Worm (Caenorhabditis elegans) whole organism, L1 larva: Measurements from ENCODE around the gene T02H6.4.

Experiments used
- aha-1 ChIP-seq: fragments of 150-350 bp; optimal IDR thresholded peaks from 2 replicates; lab custom pipeline; 2014; ENCODE audit warnings: missing biosample characterization, missing genetic modification characterization
- egl-27 ChIP-seq, 2 experiments: fragments of 150-350 bp in 1 of 2; sonication (generic microtip); optimal IDR thresholded peaks; 3 replicates each; lab custom pipeline; 2017 to 2018; ENCODE audit warnings: missing biosample characterization in 2 of 2, missing genetic modification characterization in 2 of 2, missing genetic modification reagents in 2 of 2
- nhr-47 ChIP-seq: sonication (generic microtip); optimal IDR thresholded peaks from 2 replicates; lab custom pipeline; 2016; ENCODE audit warnings: mild to moderate bottlenecking, missing genetic modification characterization, moderate library complexity, missing compliant biosample characterization
- nhr-85 ChIP-seq: sonication (generic microtip); peaks from one replicate; lab custom pipeline; 2016; ENCODE audit warnings: missing genetic modification characterization, inconsistent platforms, missing compliant biosample characterization
- swsn-7 ChIP-seq: sonication (generic microtip); optimal IDR thresholded peaks from 2 replicates; lab custom pipeline; 2016; ENCODE audit warnings: missing genetic modification characterization, missing compliant biosample characterization

- TF ChIP-seq egl-27 (tag; optimal IDR thresholded peaks at IDR 0.05; lab: Kevin White, UChicago) (no peak), nhr-47 (no peak), aha-1 (no peak), nhr-85 (tag; lab: Kevin White, UChicago) (no peak), swsn-7 (no peak)
Observed at ce11 chrII:723488-723887, 33.6 kb downstream of the T02H6.4 start, which contains the start of gene rfip-2.
